Worm (Caenorhabditis elegans) whole organism, L4 larva: Measurements from ENCODE around the gene mocs-1.

Experiments used
- ZK337.2 ChIP-seq: fragments of 200-800 bp; sonication (Bioruptor generic); IDR thresholded peaks from 2 replicates; pipeline ENCODE4 v1.3.6; 2022; ENCODE audit warnings: missing genetic modification reagents, missing genetic modification characterization, missing compliant biosample characterization
- aly-2 ChIP-seq: sonication (generic microtip); optimal IDR thresholded peaks from 2 replicates; lab custom pipeline; 2018; ENCODE audit warnings: missing biosample characterization, missing genetic modification characterization
- ceh-28 ChIP-seq: fragments of 150-350 bp; optimal IDR thresholded peaks from 2 replicates; lab custom pipeline; 2014; ENCODE audit warnings: missing biosample characterization, missing genetic modification reagents, missing genetic modification characterization
- ceh-82 ChIP-seq: sonication (generic microtip); optimal IDR thresholded peaks from 2 replicates; lab custom pipeline; 2017; ENCODE audit warnings: missing biosample characterization, missing genetic modification characterization
- daf-12 ChIP-seq: fragments of 150-350 bp; optimal IDR thresholded peaks from 2 replicates; lab custom pipeline; 2014; ENCODE audit warnings: missing biosample characterization, missing genetic modification reagents, missing genetic modification characterization
- dve-1 ChIP-seq: sonication (generic microtip); optimal IDR thresholded peaks from 2 replicates; lab custom pipeline; 2017; ENCODE audit warnings: antibody characterized with exemption, mild to moderate bottlenecking, missing genetic modification characterization, missing compliant biosample characterization; ENCODE audit not compliant: insufficient read depth
- lim-7 ChIP-seq: fragments of 200-800 bp; sonication (Bioruptor generic); IDR thresholded peaks from 2 replicates; pipeline ENCODE4 v1.3.6; 2022; ENCODE audit warnings: missing genetic modification characterization, missing compliant biosample characterization
- nhr-41 ChIP-seq: fragments of 200-800 bp; sonication (Bioruptor generic); IDR thresholded peaks from 2 replicates; pipeline ENCODE4 v1.3.6; 2022; ENCODE audit warnings: missing genetic modification reagents, missing genetic modification characterization, missing compliant biosample characterization
- unc-39 ChIP-seq: sonication (generic microtip); optimal IDR thresholded peaks from 2 replicates; lab custom pipeline; 2017; ENCODE audit warnings: missing biosample characterization, missing genetic modification characterization
- zfp-3 ChIP-seq: fragments of 200-800 bp; sonication (Bioruptor generic); conservative IDR thresholded peaks from 2 replicates; pipeline ENCODE4 v1.3.6; 2022; ENCODE audit warnings: missing genetic modification reagents, missing genetic modification characterization, missing compliant biosample characterization

DNA sequence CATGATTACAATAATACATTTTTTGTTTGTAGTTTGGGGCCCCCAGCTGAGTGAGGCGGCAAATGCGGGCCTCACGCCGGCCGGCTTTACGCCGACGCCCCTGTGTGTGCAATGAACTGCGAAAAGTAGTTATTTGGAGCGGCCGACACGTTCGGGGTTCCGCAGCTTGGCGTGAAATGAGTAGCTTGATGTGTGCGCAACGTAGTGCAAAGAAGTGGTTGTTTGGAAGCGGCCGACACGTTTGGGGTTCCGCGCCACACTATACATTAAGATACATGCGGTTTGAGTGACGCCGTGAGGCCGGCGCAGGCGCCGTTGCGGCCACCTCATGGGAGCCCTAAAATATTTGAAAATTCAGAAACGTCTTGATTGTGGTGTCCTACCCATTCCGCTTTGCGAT, 28.1 kb upstream of the mocs-1 start:
- TF ChIP-seq nhr-41 (GFP tag; lab: Robert Waterston, UW) (no peak), lim-7 (no peak), ceh-82 (tag; lab: Kevin White, UChicago) (no peak), unc-39 (tag; lab: Kevin White, UChicago) (no peak), aly-2 (no peak), dve-1 (tag; lab: Kevin White, UChicago) (no peak), zfp-3 (GFP tag; lab: Robert Waterston, UW) (no peak), ZK337.2 (GFP tag; lab: Robert Waterston, UW) (no peak), ceh-28 (no peak), daf-12 (tag; lab: Kevin White, UChicago) (no peak)
